Worm (Caenorhabditis elegans) whole organism, midembryonic: Measurements from ENCODE around the gene rpn-12.

Source experiments
- flt-1 ChIP-seq: fragments of 200-800 bp; sonication (Bioruptor generic); IDR thresholded peaks from 2 replicates; pipeline ENCODE4 v1.3.6; 2022; ENCODE audit warnings: missing genetic modification characterization, missing compliant biosample characterization
- med-1 ChIP-seq: sonication (generic microtip); optimal IDR thresholded peaks from 2 replicates; lab custom pipeline; 2017; ENCODE audit warnings: missing genetic modification characterization, mild to moderate bottlenecking, missing compliant biosample characterization, antibody characterized with exemption, missing genetic modification reagents; ENCODE audit not compliant: insufficient read depth
- tab-1 ChIP-seq: fragments of 200-800 bp; sonication (Bioruptor generic); IDR thresholded peaks from 2 replicates; pipeline ENCODE4 v1.3.6; 2022; ENCODE audit warnings: missing genetic modification characterization, missing compliant biosample characterization
- ztf-23 ChIP-seq: fragments of 200-800 bp; sonication (Bioruptor generic); IDR thresholded peaks from 2 replicates; pipeline ENCODE4 v1.3.6; 2022; ENCODE audit warnings: missing genetic modification reagents, missing genetic modification characterization, missing compliant biosample characterization
- ztf-29 ChIP-seq: fragments of 200-800 bp; sonication (Bioruptor generic); IDR thresholded peaks from 2 replicates; pipeline ENCODE4 v1.3.6; 2022; ENCODE audit warnings: missing genetic modification reagents, missing genetic modification characterization, missing compliant biosample characterization

DNA sequence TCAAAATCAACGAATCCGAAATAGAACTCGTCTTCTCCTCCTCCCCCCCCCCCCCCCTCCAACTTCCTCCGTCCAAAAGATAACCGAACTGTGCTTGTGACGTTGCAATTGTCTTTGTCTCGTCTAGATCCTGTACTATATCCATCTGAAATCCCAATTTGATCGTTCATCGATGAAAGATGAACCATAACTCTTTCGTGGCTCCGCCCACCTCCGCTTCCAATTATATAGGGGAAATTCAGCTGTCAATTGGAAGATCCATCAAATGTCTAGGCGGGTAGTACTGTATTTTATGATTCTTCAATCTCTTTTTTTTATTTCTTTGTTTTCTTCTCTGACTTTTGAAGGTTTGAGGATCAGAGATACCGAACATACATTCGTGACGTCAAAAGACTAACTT is 7.5 kb upstream of the rpn-12 start:
- TF ChIP-seq ztf-29 (no peak), flt-1 (no peak), ztf-23 (GFP tag; lab: Robert Waterston, UW) (no peak), med-1 (GFP tag; lab: Kevin White, UChicago) (no peak), tab-1 (GFP tag; lab: Robert Waterston, UW) (no peak)
